Fruit fly (Drosophila melanogaster) whole organism, embryonic: ENCODE data around the gene CG15506.

Experiments used
- Ada2b ChIP-seq: fragments of 200-800 bp; sonication (Bioruptor generic); IDR thresholded peaks from 2 replicates; pipeline ENCODE4 v1.3.6; 2022; ENCODE audit warnings: missing biosample characterization, missing genetic modification characterization
- Bdp1 ChIP-seq: fragments of 200-800 bp; sonication (Bioruptor generic); optimal IDR thresholded peaks from 3 replicates; lab custom pipeline; 2016; ENCODE audit warnings: missing biosample characterization, missing genetic modification characterization
- Blimp-1 ChIP-seq: fragments of 200-800 bp; sonication (Bioruptor generic); optimal IDR thresholded peaks from 3 replicates; lab custom pipeline; 2018; ENCODE audit warnings: missing biosample characterization, missing genetic modification characterization, mild to moderate bottlenecking, moderate library complexity, missing genetic modification reagents
- CG10959 ChIP-seq: fragments of 200-800 bp; sonication (Bioruptor generic); IDR thresholded peaks from 2 replicates; pipeline ENCODE4 v1.3.6; 2022; ENCODE audit warnings: missing biosample characterization, missing genetic modification characterization
- CG1233 ChIP-seq: fragments of 200-800 bp; sonication (Bioruptor generic); optimal IDR thresholded peaks from 4 replicates; lab custom pipeline; 2018; ENCODE audit warnings: missing biosample characterization, mild to moderate bottlenecking, missing genetic modification characterization
- CG13894 ChIP-seq: fragments of 200-800 bp; sonication (Bioruptor generic); optimal IDR thresholded peaks from 3 replicates; lab custom pipeline; 2018; ENCODE audit warnings: missing biosample characterization, mild to moderate bottlenecking, missing genetic modification characterization, moderate library complexity
- CG14667 ChIP-seq: fragments of 200-800 bp; sonication (Bioruptor generic); IDR thresholded peaks from 2 replicates; pipeline ENCODE4 v1.3.6; 2022; ENCODE audit warnings: missing biosample characterization, missing genetic modification characterization
- CG17186 ChIP-seq: fragments of 200-800 bp; sonication (Bioruptor generic); optimal IDR thresholded peaks from 3 replicates; lab custom pipeline; 2017; ENCODE audit warnings: missing biosample characterization, missing genetic modification reagents, missing genetic modification characterization
- CG17612 ChIP-seq: fragments of 200-800 bp; sonication (Bioruptor generic); IDR thresholded peaks from 2 replicates; pipeline ENCODE4 v1.3.6; 2022; ENCODE audit warnings: missing biosample characterization, missing genetic modification characterization
- CG17912 ChIP-seq: fragments of 200-800 bp; sonication (Bioruptor generic); optimal IDR thresholded peaks from 2 replicates; lab custom pipeline; 2018; ENCODE audit warnings: missing biosample characterization, mild to moderate bottlenecking, missing genetic modification characterization
- CG18476 ChIP-seq: fragments of 200-800 bp; sonication (Bioruptor generic); optimal IDR thresholded peaks from 2 replicates; lab custom pipeline; 2016; ENCODE audit warnings: missing biosample characterization, mild to moderate bottlenecking, missing genetic modification characterization
- CG2120 ChIP-seq: fragments of 200-800 bp; sonication (Bioruptor generic); optimal IDR thresholded peaks from 3 replicates; lab custom pipeline; 2016; ENCODE audit warnings: missing biosample characterization, missing genetic modification characterization
- CG3407 ChIP-seq: fragments of 200-800 bp; sonication (Bioruptor generic); optimal IDR thresholded peaks from 2 replicates; lab custom pipeline; 2018; ENCODE audit warnings: missing biosample characterization, mild to moderate bottlenecking, missing genetic modification characterization
- CG4360 ChIP-seq: fragments of 200-800 bp; sonication (Bioruptor generic); IDR thresholded peaks from 2 replicates; pipeline ENCODE4 v1.3.6; 2022; ENCODE audit warnings: missing biosample characterization, missing genetic modification characterization
- CG4617 ChIP-seq: fragments of 200-800 bp; sonication (Bioruptor generic); optimal IDR thresholded peaks from 3 replicates; lab custom pipeline; 2016; ENCODE audit warnings: missing biosample characterization, missing genetic modification characterization, borderline replicate concordance
- CG5245 ChIP-seq: fragments of 200-800 bp; sonication (Bioruptor generic); optimal IDR thresholded peaks from 3 replicates; lab custom pipeline; 2016; ENCODE audit warnings: missing biosample characterization, missing genetic modification characterization
- CG6272 ChIP-seq: fragments of 200-800 bp; sonication (Bioruptor generic); IDR thresholded peaks from 2 replicates; pipeline ENCODE4 v1.3.6; 2022; ENCODE audit warnings: missing biosample characterization, missing genetic modification characterization
- CG6683 ChIP-seq: fragments of 200-800 bp; sonication (Bioruptor generic); optimal IDR thresholded peaks from 2 replicates; lab custom pipeline; 2017; ENCODE audit warnings: missing biosample characterization, mild to moderate bottlenecking, missing genetic modification characterization, missing genetic modification reagents
- CG6813 ChIP-seq: fragments of 200-800 bp; sonication (Bioruptor generic); optimal IDR thresholded peaks from 2 replicates; lab custom pipeline; 2017; ENCODE audit warnings: missing biosample characterization, missing genetic modification characterization, mild to moderate bottlenecking, moderate library complexity, missing genetic modification reagents
- CG9817 ChIP-seq: fragments of 200-800 bp; sonication (Bioruptor generic); optimal IDR thresholded peaks from 2 replicates; lab custom pipeline; 2018; ENCODE audit warnings: missing biosample characterization, mild to moderate bottlenecking, missing genetic modification characterization, moderate library complexity
- CG9932 ChIP-seq: fragments of 200-800 bp; sonication (Bioruptor generic); IDR thresholded peaks from 2 replicates; pipeline ENCODE4 v1.3.6; 2022; ENCODE audit warnings: missing biosample characterization, missing genetic modification characterization
- CrebB ChIP-seq: fragments of 200-800 bp; sonication (Bioruptor generic); optimal IDR thresholded peaks from 3 replicates; lab custom pipeline; 2018; ENCODE audit warnings: missing biosample characterization, mild to moderate bottlenecking, missing genetic modification characterization
- Dll ChIP-seq: fragments of 200-800 bp; sonication (Bioruptor generic); IDR thresholded peaks from 4 replicates; pipeline ENCODE4 v1.3.6; 2022; ENCODE audit warnings: missing biosample characterization, missing genetic modification characterization; ENCODE audit not compliant: partially characterized antibody
- Doc3 ChIP-seq: fragments of 200-800 bp; sonication (Bioruptor generic); IDR thresholded peaks from 3 replicates; pipeline ENCODE4 v1.3.6; 2022; ENCODE audit warnings: missing biosample characterization, missing genetic modification characterization; ENCODE audit not compliant: partially characterized antibody
- E2f1 ChIP-seq: fragments of 200-800 bp; sonication (Bioruptor generic); IDR thresholded peaks from 2 replicates; pipeline ENCODE4 v1.3.6; 2022; ENCODE audit warnings: missing biosample characterization, missing genetic modification characterization
- ERR ChIP-seq: fragments of 200-800 bp; sonication (Bioruptor generic); optimal IDR thresholded peaks from 2 replicates; lab custom pipeline; 2016; ENCODE audit warnings: missing biosample characterization, missing genetic modification characterization
- Elba2 ChIP-seq: fragments of 200-800 bp; sonication (Bioruptor generic); optimal IDR thresholded peaks from 3 replicates; lab custom pipeline; 2016; ENCODE audit warnings: missing biosample characterization, missing genetic modification characterization
- Fer1 ChIP-seq: fragments of 200-800 bp; sonication (Bioruptor generic); optimal IDR thresholded peaks from 2 replicates; lab custom pipeline; 2017; ENCODE audit warnings: missing biosample characterization, mild to moderate bottlenecking, missing genetic modification characterization
- Fer3 ChIP-seq: fragments of 200-800 bp; sonication (Bioruptor generic); optimal IDR thresholded peaks from 2 replicates; lab custom pipeline; 2018; ENCODE audit warnings: missing biosample characterization, mild to moderate bottlenecking, missing genetic modification characterization, moderate library complexity
- HmgD ChIP-seq: fragments of 200-800 bp; sonication (Bioruptor generic); optimal IDR thresholded peaks from 3 replicates; lab custom pipeline; 2016; ENCODE audit warnings: missing biosample characterization, missing genetic modification characterization
- Hmx ChIP-seq: fragments of 200-800 bp; sonication (Bioruptor generic); optimal IDR thresholded peaks from 2 replicates; lab custom pipeline; 2016; ENCODE audit warnings: missing biosample characterization, missing genetic modification characterization
- PHDP ChIP-seq: fragments of 200-800 bp; sonication (Bioruptor generic); optimal IDR thresholded peaks from 3 replicates; lab custom pipeline; 2018; ENCODE audit warnings: missing biosample characterization, mild to moderate bottlenecking, missing genetic modification characterization, moderate library complexity
- Sin3A ChIP-seq: fragments of >200 bp; optimal IDR thresholded peaks from 2 replicates; lab custom pipeline; 2018
- ap ChIP-seq: fragments of 200-800 bp; sonication (Bioruptor generic); IDR thresholded peaks from 2 replicates; pipeline ENCODE4 v1.3.6; 2022; ENCODE audit warnings: missing biosample characterization, missing genetic modification characterization
- ase ChIP-seq: fragments of 200-800 bp; sonication (Bioruptor generic); IDR thresholded peaks from 3 replicates; pipeline ENCODE4 v1.3.6; 2022; ENCODE audit warnings: missing biosample characterization, missing genetic modification characterization
- cg ChIP-seq: fragments of 200-800 bp; sonication (Bioruptor generic); optimal IDR thresholded peaks from 3 replicates; lab custom pipeline; 2019; ENCODE audit warnings: missing biosample characterization, mild to moderate bottlenecking, missing genetic modification characterization, moderate library complexity
- crc ChIP-seq: fragments of 200-800 bp; sonication (Bioruptor generic); optimal IDR thresholded peaks from 2 replicates; lab custom pipeline; 2016; ENCODE audit warnings: missing biosample characterization, missing genetic modification characterization
- danr ChIP-seq: fragments of 200-800 bp; sonication (Bioruptor generic); IDR thresholded peaks from 2 replicates; pipeline ENCODE4 v1.3.6; 2022; ENCODE audit warnings: missing biosample characterization, missing genetic modification characterization
- en ChIP-seq: fragments of 200-800 bp; sonication (Bioruptor generic); optimal IDR thresholded peaks from 2 replicates; lab custom pipeline; 2016; ENCODE audit warnings: missing biosample characterization, missing genetic modification characterization
- eyg ChIP-seq: fragments of 200-800 bp; sonication (Bioruptor generic); optimal IDR thresholded peaks from 3 replicates; lab custom pipeline; 2016; ENCODE audit warnings: missing biosample characterization, missing genetic modification characterization
- ftz-f1 ChIP-seq: fragments of 200-800 bp; sonication (Bioruptor generic); optimal IDR thresholded peaks from 2 replicates; lab custom pipeline; 2016; ENCODE audit warnings: missing biosample characterization, missing genetic modification characterization
- grn ChIP-seq: fragments of 200-800 bp; sonication (Bioruptor generic); optimal IDR thresholded peaks from 3 replicates; lab custom pipeline; 2017; ENCODE audit warnings: missing biosample characterization, missing genetic modification characterization
- her ChIP-seq: fragments of 200-800 bp; sonication (Bioruptor generic); optimal IDR thresholded peaks from 2 replicates; lab custom pipeline; 2016; ENCODE audit warnings: missing biosample characterization, missing genetic modification characterization
- insv ChIP-seq, 2 experiments: fragments of 200-800 bp; sonication (Bioruptor generic); optimal IDR thresholded peaks; 3 replicates each; lab custom pipeline; 2016 to 2018; ENCODE audit warnings: missing biosample characterization in 2 of 2, missing genetic modification characterization in 2 of 2
- kay ChIP-seq: fragments of 200-800 bp; sonication (Bioruptor generic); optimal IDR thresholded peaks from 2 replicates; lab custom pipeline; 2016; ENCODE audit warnings: missing biosample characterization, missing genetic modification characterization
- ken ChIP-seq: fragments of 200-800 bp; sonication (Bioruptor generic); IDR thresholded peaks from 3 replicates; pipeline ENCODE4 v1.3.6; 2022; ENCODE audit warnings: missing biosample characterization, missing genetic modification characterization
- mam ChIP-seq: fragments of 200-800 bp; sonication (Bioruptor generic); optimal IDR thresholded peaks from 3 replicates; lab custom pipeline; 2016; ENCODE audit warnings: missing biosample characterization, missing genetic modification characterization
- mirr ChIP-seq: fragments of 200-800 bp; sonication (Bioruptor generic); optimal IDR thresholded peaks from 3 replicates; lab custom pipeline; 2018; ENCODE audit warnings: missing biosample characterization, mild to moderate bottlenecking, missing genetic modification characterization
- onecut ChIP-seq: fragments of 200-800 bp; sonication (Bioruptor generic); IDR thresholded peaks from 2 replicates; pipeline ENCODE4 v1.3.6; 2022; ENCODE audit warnings: missing biosample characterization, missing genetic modification characterization
- pita ChIP-seq: fragments of 200-800 bp; sonication (Bioruptor generic); optimal IDR thresholded peaks from 2 replicates; lab custom pipeline; 2017; ENCODE audit warnings: missing biosample characterization, mild to moderate bottlenecking, missing genetic modification characterization
- pnt ChIP-seq: fragments of 200-800 bp; sonication (Bioruptor generic); optimal IDR thresholded peaks from 3 replicates; lab custom pipeline; 2016; ENCODE audit warnings: missing biosample characterization, missing genetic modification characterization
- sr ChIP-seq: fragments of 200-800 bp; sonication (Bioruptor generic); IDR thresholded peaks from 3 replicates; pipeline ENCODE4 v1.3.6; 2022; ENCODE audit warnings: missing biosample characterization, missing genetic modification characterization
- toy ChIP-seq: fragments of 200-800 bp; sonication (Bioruptor generic); IDR thresholded peaks from 2 replicates; pipeline ENCODE4 v1.3.6; 2022; ENCODE audit warnings: missing biosample characterization, missing genetic modification characterization

The CG15506 gene

DNA sequence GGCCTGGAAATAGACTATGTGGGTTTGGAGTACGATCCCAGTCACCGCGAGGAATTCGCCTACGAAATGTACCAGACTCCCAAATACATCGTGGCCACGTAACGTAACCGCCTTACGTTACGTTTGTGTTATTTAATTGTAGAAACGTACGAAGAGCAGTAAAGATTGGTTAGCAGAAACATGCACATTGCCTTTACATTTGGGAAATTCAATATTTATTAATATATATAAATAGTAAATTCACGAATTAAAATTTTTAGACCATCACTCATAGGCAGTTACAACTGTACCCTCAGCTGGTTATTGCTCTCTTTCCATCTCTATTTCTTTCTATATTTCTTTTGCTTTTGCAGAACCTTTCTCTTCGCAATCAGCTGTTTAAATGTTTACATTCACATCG is 19.4 kb downstream of the CG15506 start, which contains the start of gene Gnpnat (continued):
- TF ChIP-seq CG6813 (GFP tag; lab: Kevin White, UChicago) (peak; percentile 61), CG6683 (GFP tag; lab: Kevin White, UChicago) (peak; percentile 15), CG1233 (peak; percentile 55), ap (GFP tag; lab: Robert Waterston, UW) (no peak), Ada2b (GFP tag; lab: Robert Waterston, UW) (no peak), CG17612 (GFP tag; lab: Robert Waterston, UW) (no peak), cg (GFP tag; lab: Kevin White, UChicago) (no peak), ERR (GFP tag; lab: Kevin White, UChicago) (no peak), CG2120 (peak; percentile 58), crc (GFP tag; lab: Kevin White, UChicago) (no peak), Fer1 (peak; percentile 66), CG9817 (peak; percentile 46), Blimp-1 (peak; percentile 58), grn (GFP tag; lab: Kevin White, UChicago) (no peak), mam (no peak), CG17186 (no peak), sr (GFP tag; lab: Robert Waterston, UW) (no peak), CG5245 (peak; percentile 12), CG17912 (GFP tag; lab: Kevin White, UChicago) (no peak), pita (GFP tag; lab: Kevin White, UChicago) (no peak), en (GFP tag; lab: Kevin White, UChicago) (no peak), Doc3 (no peak), toy (GFP tag; lab: Robert Waterston, UW) (no peak), Hmx (GFP tag; lab: Kevin White, UChicago) (no peak), CG14667 (GFP tag; lab: Robert Waterston, UW) (no peak), ftz-f1 (no peak), onecut (peak; percentile 58), Dll (GFP tag; lab: Robert Waterston, UW) (no peak), Bdp1 (GFP tag; lab: Kevin White, UChicago) (no peak), CG4617 (GFP tag; lab: Kevin White, UChicago) (no peak), her (GFP tag; lab: Kevin White, UChicago) (no peak), PHDP (peak; percentile 67), mirr (GFP tag; lab: Kevin White, UChicago) (no peak), ase (GFP tag; lab: Robert Waterston, UW) (no peak), CG18476 (GFP tag; lab: Kevin White, UChicago) (peak; percentile 18), Elba2 (no peak), HmgD (no peak), pnt (GFP tag; lab: Kevin White, UChicago) (no peak), ken (no peak), kay (GFP tag; lab: Kevin White, UChicago) (no peak), Fer3 (tag; lab: Kevin White, UChicago) (peak; percentile 67), E2f1 (GFP tag; lab: Robert Waterston, UW) (no peak), CG4360 (GFP tag; lab: Robert Waterston, UW) (no peak), CG3407 (GFP tag; lab: Kevin White, UChicago) (peak; percentile 31), CG6272 (GFP tag; lab: Robert Waterston, UW) (no peak), eyg (GFP tag; lab: Kevin White, UChicago) (no peak), danr (GFP tag; lab: Robert Waterston, UW) (no peak), CG10959 (no peak), CG9932 (GFP tag; lab: Robert Waterston, UW) (no peak), CrebB (tag; lab: Kevin White, UChicago) (peak; percentile 5), CG13894 (peak; percentile 26), insv (GFP tag; optimal IDR thresholded peaks at IDR 0.05; lab: Kevin White, UChicago) (no peak), Sin3A (lab: Kevin White, UChicago) (no peak)
